Worm (Caenorhabditis elegans): ENCODE measurements around the gene str-149.

ce11 chrV:16593792-16594059 lies 20.5 kb downstream of the str-149 start:
- TF ChIP-seq tab-1 (GFP tag; IDR thresholded peaks at IDR 0.05) (0 out of 2 replicates have a peak, but pooled peaks have one; percentile 9), flt-1 (GFP tag; IDR thresholded peaks at IDR 0.05) (no peak), cog-1 (tag; optimal IDR thresholded peaks at IDR 0.05) (no peak), ztf-29 (GFP tag; IDR thresholded peaks at IDR 0.05) (no peak), T22C8.4 (GFP tag; IDR thresholded peaks at IDR 0.05) (no peak), ztf-23 (GFP tag; IDR thresholded peaks at IDR 0.05) (no peak), med-1 (GFP tag; optimal IDR thresholded peaks at IDR 0.05; ENCODE audit: insufficient read depth) (no peak), klf-2 (GFP tag; conservative IDR thresholded peaks at IDR 0.05) (no peak), ref-1 (GFP tag; conservative IDR thresholded peaks at IDR 0.05) (no peak)

All from whole organism, midembryonic.